Fruit fly (Drosophila melanogaster) whole organism, wandering third instar larva: Measurements from ENCODE around the gene CG2157.

Experiments
- GATAd ChIP-seq: sonication (Bioruptor generic); optimal IDR thresholded peaks from 2 replicates; lab custom pipeline; 2016; ENCODE audit warnings: missing biosample characterization, missing genetic modification characterization
- Myc ChIP-seq: fragments of >200 bp; optimal IDR thresholded peaks from 2 replicates; lab custom pipeline; 2017
- OdsH ChIP-seq: fragments of 200-800 bp; sonication (Bioruptor generic); optimal IDR thresholded peaks from 2 replicates; lab custom pipeline; 2016; ENCODE audit warnings: missing biosample characterization, mild to moderate bottlenecking, missing genetic modification characterization
- sage ChIP-seq: fragments of 200-800 bp; sonication (Bioruptor generic); optimal IDR thresholded peaks from 2 replicates; lab custom pipeline; 2016; ENCODE audit warnings: missing biosample characterization, mild to moderate bottlenecking, missing genetic modification characterization
- tai ChIP-seq: sonication (Bioruptor generic); optimal IDR thresholded peaks from 2 replicates; lab custom pipeline; 2016; ENCODE audit warnings: missing biosample characterization, missing genetic modification characterization
- usp ChIP-seq: fragments of >200 bp; optimal IDR thresholded peaks from 2 replicates; lab custom pipeline; 2017; ENCODE audit warnings: missing biosample characterization, missing genetic modification characterization

DNA sequence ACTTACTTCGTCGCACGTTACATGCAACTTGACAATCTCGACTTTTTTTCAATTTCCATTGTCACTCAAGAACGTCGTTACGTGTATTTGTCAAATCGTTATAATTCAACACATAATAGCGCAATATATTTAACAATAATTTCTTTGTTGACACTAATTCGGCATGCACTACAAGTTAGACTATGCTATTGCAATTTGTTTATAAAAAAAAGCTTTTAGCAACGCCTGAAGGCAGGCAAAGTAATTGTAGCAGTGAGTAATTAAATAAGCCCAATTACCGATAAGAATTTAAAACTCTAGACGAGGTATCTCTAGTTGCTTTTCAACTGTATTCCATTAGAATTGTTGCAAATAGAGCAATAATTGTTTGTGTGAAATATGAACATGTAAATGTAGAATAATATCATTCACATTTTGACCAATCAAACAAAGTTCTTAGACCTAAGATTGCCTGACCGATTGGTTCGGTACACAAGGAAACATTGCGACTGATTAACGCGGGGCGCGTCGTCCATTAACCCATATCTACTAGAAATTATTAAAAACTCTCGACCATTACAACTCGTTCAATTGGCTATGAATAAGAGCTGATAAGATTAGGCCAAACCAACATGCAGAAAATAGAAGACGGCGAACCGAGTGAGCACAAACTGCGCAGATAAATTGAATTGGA lies 28.1 kb upstream of the CG2157 start:
- TF ChIP-seq OdsH (GFP tag; lab: Kevin White, UChicago) (no peak), usp (no peak), Myc (lab: Kevin White, UChicago) (peak; percentile 16), sage (GFP tag; lab: Kevin White, UChicago) (no peak), tai (GFP tag; lab: Kevin White, UChicago) (no peak), GATAd (GFP tag; lab: Kevin White, UChicago) (no peak)
